Fruit fly (Drosophila melanogaster) whole organism, embryonic: ENCODE data around the gene Srg3.

ENCODE experiments used
- Aef1 ChIP-seq: fragments of 200-800 bp; sonication (Bioruptor generic); IDR thresholded peaks from 3 replicates; pipeline ENCODE4 v1.3.6; 2022; ENCODE audit warnings: missing biosample characterization, missing genetic modification characterization
- B-H1 ChIP-seq: fragments of 200-800 bp; sonication (Bioruptor generic); IDR thresholded peaks from 3 replicates; pipeline ENCODE4 v1.3.6; 2022; ENCODE audit warnings: missing biosample characterization, missing genetic modification characterization
- BEAF-32 ChIP-seq: fragments of 200-800 bp; sonication (Bioruptor generic); optimal IDR thresholded peaks from 3 replicates; lab custom pipeline; 2017; ENCODE audit warnings: missing biosample characterization, missing genetic modification characterization, mild to moderate bottlenecking, moderate library complexity, missing genetic modification reagents
- CG11093 ChIP-seq: fragments of 200-800 bp; sonication (Bioruptor generic); IDR thresholded peaks from 3 replicates; pipeline ENCODE4 v1.3.6; 2022; ENCODE audit warnings: missing biosample characterization, missing genetic modification characterization
- CG12299 ChIP-seq: fragments of 200-800 bp; sonication (Bioruptor generic); optimal IDR thresholded peaks from 2 replicates; lab custom pipeline; 2018; ENCODE audit warnings: missing biosample characterization, mild to moderate bottlenecking, missing genetic modification characterization
- CG16863 ChIP-seq: fragments of 200-800 bp; sonication (Bioruptor generic); optimal IDR thresholded peaks from 3 replicates; lab custom pipeline; 2016; ENCODE audit warnings: missing biosample characterization, missing genetic modification characterization
- CG17361 ChIP-seq: fragments of 200-800 bp; sonication (Bioruptor generic); IDR thresholded peaks from 3 replicates; pipeline ENCODE4 v1.3.6; 2022; ENCODE audit warnings: missing biosample characterization, missing genetic modification characterization
- CG17612 ChIP-seq: fragments of 200-800 bp; sonication (Bioruptor generic); IDR thresholded peaks from 2 replicates; pipeline ENCODE4 v1.3.6; 2022; ENCODE audit warnings: missing biosample characterization, missing genetic modification characterization
- CG18619 ChIP-seq: fragments of 200-800 bp; sonication (Bioruptor generic); optimal IDR thresholded peaks from 3 replicates; lab custom pipeline; 2017; ENCODE audit warnings: missing biosample characterization, mild to moderate bottlenecking, missing genetic modification characterization
- CG3065 ChIP-seq: fragments of 200-800 bp; sonication (Bioruptor generic); optimal IDR thresholded peaks from 2 replicates; lab custom pipeline; 2016; ENCODE audit warnings: missing biosample characterization, missing genetic modification characterization
- CG31441 ChIP-seq: fragments of 200-800 bp; sonication (Bioruptor generic); IDR thresholded peaks from 2 replicates; pipeline ENCODE4 v1.3.6; 2022; ENCODE audit warnings: missing biosample characterization, missing genetic modification characterization
- CG32767 ChIP-seq: fragments of 200-800 bp; sonication (Bioruptor generic); IDR thresholded peaks from 2 replicates; pipeline ENCODE4 v1.3.6; 2022; ENCODE audit warnings: missing biosample characterization, missing genetic modification characterization
- CG3281 ChIP-seq: fragments of 200-800 bp; sonication (Bioruptor generic); optimal IDR thresholded peaks from 3 replicates; lab custom pipeline; 2017; ENCODE audit warnings: missing biosample characterization, mild to moderate bottlenecking, missing genetic modification characterization
- CG4707 ChIP-seq: fragments of 200-800 bp; sonication (Bioruptor generic); optimal IDR thresholded peaks from 2 replicates; lab custom pipeline; 2018; ENCODE audit warnings: missing biosample characterization, mild to moderate bottlenecking, missing genetic modification characterization, moderate library complexity
- CG6791 ChIP-seq: fragments of 200-800 bp; sonication (Bioruptor generic); IDR thresholded peaks from 3 replicates; pipeline ENCODE4 v1.3.6; 2022; ENCODE audit warnings: missing biosample characterization, missing genetic modification characterization; ENCODE audit not compliant: partially characterized antibody
- CG6854 ChIP-seq: fragments of 200-800 bp; sonication (Bioruptor generic); optimal IDR thresholded peaks from 3 replicates; lab custom pipeline; 2017; ENCODE audit warnings: missing biosample characterization, mild to moderate bottlenecking, missing genetic modification characterization
- CG7745 ChIP-seq: fragments of 200-800 bp; sonication (Bioruptor generic); optimal IDR thresholded peaks from 2 replicates; lab custom pipeline; 2018; ENCODE audit warnings: missing biosample characterization, mild to moderate bottlenecking, missing genetic modification characterization, moderate library complexity
- CG9215 ChIP-seq: fragments of 200-800 bp; sonication (Bioruptor generic); IDR thresholded peaks from 2 replicates; pipeline ENCODE4 v1.3.6; 2022; ENCODE audit warnings: missing biosample characterization, missing genetic modification characterization
- CG9609 ChIP-seq: fragments of 200-800 bp; sonication (Bioruptor generic); optimal IDR thresholded peaks from 3 replicates; lab custom pipeline; 2016; ENCODE audit warnings: missing biosample characterization, missing genetic modification characterization
- CTCF ChIP-seq: fragments of 200-800 bp; sonication (Bioruptor generic); optimal IDR thresholded peaks from 2 replicates; lab custom pipeline; 2017; ENCODE audit warnings: missing biosample characterization, mild to moderate bottlenecking, missing genetic modification characterization, moderate library complexity
- CkIIα-i1 ChIP-seq: fragments of 200-800 bp; sonication (Bioruptor generic); IDR thresholded peaks from 2 replicates; pipeline ENCODE4 v1.3.6; 2022; ENCODE audit warnings: missing biosample characterization, missing genetic modification characterization
- Dip2 ChIP-seq: fragments of 200-800 bp; sonication (Bioruptor generic); IDR thresholded peaks from 2 replicates; pipeline ENCODE4 v1.3.6; 2022; ENCODE audit warnings: missing biosample characterization, missing genetic modification characterization
- Dip3 ChIP-seq: fragments of 200-800 bp; sonication (Bioruptor generic); optimal IDR thresholded peaks from 3 replicates; lab custom pipeline; 2016; ENCODE audit warnings: missing biosample characterization, missing genetic modification characterization
- Doc2 ChIP-seq: fragments of 200-800 bp; sonication (Bioruptor generic); IDR thresholded peaks from 2 replicates; pipeline ENCODE4 v1.3.6; 2022; ENCODE audit warnings: missing biosample characterization, missing genetic modification characterization
- Ets65A ChIP-seq: fragments of 200-800 bp; sonication (Bioruptor generic); peaks from one replicate; lab custom pipeline; 2016; ENCODE audit warnings: missing biosample characterization, missing genetic modification characterization
- Gug ChIP-seq: fragments of 200-800 bp; sonication (Bioruptor generic); IDR thresholded peaks from 4 replicates; pipeline ENCODE4 v1.3.6; 2022; ENCODE audit warnings: missing biosample characterization, missing genetic modification characterization
- Hr39 ChIP-seq: fragments of >200 bp; optimal IDR thresholded peaks from 2 replicates; lab custom pipeline; 2017
- Med ChIP-seq: fragments of 200-800 bp; sonication (Bioruptor generic); peaks from one replicate; lab custom pipeline; 2016; ENCODE audit warnings: missing biosample characterization, missing genetic modification characterization, mild to moderate bottlenecking, inconsistent platforms, moderate library complexity
- Meics ChIP-seq: fragments of 200-800 bp; sonication (Bioruptor generic); optimal IDR thresholded peaks from 2 replicates; lab custom pipeline; 2017; ENCODE audit warnings: missing biosample characterization, mild to moderate bottlenecking, missing genetic modification characterization
- Mes4 ChIP-seq: fragments of 200-800 bp; sonication (Bioruptor generic); optimal IDR thresholded peaks from 2 replicates; lab custom pipeline; 2016; ENCODE audit warnings: missing biosample characterization, missing genetic modification characterization
- NfI ChIP-seq: fragments of 200-800 bp; sonication (Bioruptor generic); optimal IDR thresholded peaks from 3 replicates; lab custom pipeline; 2018; ENCODE audit warnings: missing biosample characterization, mild to moderate bottlenecking, missing genetic modification characterization, moderate library complexity
- Sin3A ChIP-seq: fragments of >200 bp; optimal IDR thresholded peaks from 2 replicates; lab custom pipeline; 2018
- Sry-β ChIP-seq: fragments of 200-800 bp; sonication (Bioruptor generic); optimal IDR thresholded peaks from 2 replicates; lab custom pipeline; 2018; ENCODE audit warnings: missing biosample characterization, mild to moderate bottlenecking, missing genetic modification characterization, moderate library complexity
- Xbp1 ChIP-seq: fragments of 200-800 bp; sonication (Bioruptor generic); optimal IDR thresholded peaks from 3 replicates; lab custom pipeline; 2016; ENCODE audit warnings: missing biosample characterization, mild to moderate bottlenecking, missing genetic modification characterization
- amos ChIP-seq: fragments of 200-800 bp; sonication (Bioruptor generic); IDR thresholded peaks from 2 replicates; pipeline ENCODE4 v1.3.6; 2022; ENCODE audit warnings: missing biosample characterization, missing genetic modification characterization; ENCODE audit not compliant: partially characterized antibody
- aop ChIP-seq: fragments of 200-800 bp; sonication (Bioruptor generic); IDR thresholded peaks from 2 replicates; pipeline ENCODE4 v1.3.6; 2022; ENCODE audit warnings: missing biosample characterization, missing genetic modification characterization
- ato ChIP-seq: fragments of 200-800 bp; sonication (Bioruptor generic); IDR thresholded peaks from 2 replicates; pipeline ENCODE4 v1.3.6; 2022; ENCODE audit warnings: missing biosample characterization, missing genetic modification characterization; ENCODE audit not compliant: partially characterized antibody
- caup ChIP-seq: fragments of 200-800 bp; sonication (Bioruptor generic); optimal IDR thresholded peaks from 3 replicates; lab custom pipeline; 2017; ENCODE audit warnings: missing biosample characterization, mild to moderate bottlenecking, missing genetic modification characterization, moderate library complexity; ENCODE audit not compliant: severe bottlenecking
- cg ChIP-seq: fragments of 200-800 bp; sonication (Bioruptor generic); optimal IDR thresholded peaks from 3 replicates; lab custom pipeline; 2019; ENCODE audit warnings: missing biosample characterization, mild to moderate bottlenecking, missing genetic modification characterization, moderate library complexity
- corto ChIP-seq: fragments of 200-800 bp; sonication (Bioruptor generic); optimal IDR thresholded peaks from 2 replicates; lab custom pipeline; 2016; ENCODE audit warnings: missing biosample characterization, mild to moderate bottlenecking, missing genetic modification characterization, moderate library complexity
- cwo ChIP-seq: fragments of 200-800 bp; sonication (Bioruptor generic); optimal IDR thresholded peaks from 3 replicates; lab custom pipeline; 2017; ENCODE audit warnings: missing biosample characterization, missing genetic modification characterization, mild to moderate bottlenecking, moderate library complexity, missing genetic modification reagents
- danr ChIP-seq: fragments of 200-800 bp; sonication (Bioruptor generic); IDR thresholded peaks from 2 replicates; pipeline ENCODE4 v1.3.6; 2022; ENCODE audit warnings: missing biosample characterization, missing genetic modification characterization
- dysf ChIP-seq: fragments of 200-800 bp; sonication (Bioruptor generic); IDR thresholded peaks from 3 replicates; pipeline ENCODE4 v1.3.6; 2022; ENCODE audit warnings: missing biosample characterization, missing genetic modification characterization
- eyg ChIP-seq: fragments of 200-800 bp; sonication (Bioruptor generic); optimal IDR thresholded peaks from 3 replicates; lab custom pipeline; 2016; ENCODE audit warnings: missing biosample characterization, missing genetic modification characterization
- kah ChIP-seq: fragments of 200-800 bp; sonication (Bioruptor generic); optimal IDR thresholded peaks from 2 replicates; lab custom pipeline; 2018; ENCODE audit warnings: missing biosample characterization, mild to moderate bottlenecking, missing genetic modification characterization
- lmd ChIP-seq: fragments of 200-800 bp; sonication (Bioruptor generic); IDR thresholded peaks from 2 replicates; pipeline ENCODE4 v1.3.6; 2022; ENCODE audit warnings: missing biosample characterization, missing genetic modification characterization
- oc ChIP-seq: fragments of 200-800 bp; sonication (Bioruptor generic); optimal IDR thresholded peaks from 2 replicates; lab custom pipeline; 2018; ENCODE audit warnings: missing biosample characterization, mild to moderate bottlenecking, missing genetic modification characterization, moderate library complexity
- sens-2 ChIP-seq: fragments of 200-800 bp; sonication (Bioruptor generic); IDR thresholded peaks from 2 replicates; pipeline ENCODE4 v1.3.6; 2022; ENCODE audit warnings: missing biosample characterization, missing genetic modification characterization
- so ChIP-seq: fragments of 200-800 bp; sonication (Bioruptor generic); IDR thresholded peaks from 3 replicates; pipeline ENCODE4 v1.3.6; 2022; ENCODE audit warnings: missing biosample characterization, missing genetic modification characterization
- unc-4 ChIP-seq: fragments of 200-800 bp; sonication (Bioruptor generic); IDR thresholded peaks from 2 replicates; pipeline ENCODE4 v1.3.6; 2022; ENCODE audit warnings: missing biosample characterization, missing genetic modification characterization; ENCODE audit not compliant: partially characterized antibody
- wdn ChIP-seq: fragments of 200-800 bp; sonication (Bioruptor generic); IDR thresholded peaks from 2 replicates; pipeline ENCODE4 v1.3.6; 2022; ENCODE audit warnings: missing biosample characterization, missing genetic modification characterization

Srg3 gene

DNA sequence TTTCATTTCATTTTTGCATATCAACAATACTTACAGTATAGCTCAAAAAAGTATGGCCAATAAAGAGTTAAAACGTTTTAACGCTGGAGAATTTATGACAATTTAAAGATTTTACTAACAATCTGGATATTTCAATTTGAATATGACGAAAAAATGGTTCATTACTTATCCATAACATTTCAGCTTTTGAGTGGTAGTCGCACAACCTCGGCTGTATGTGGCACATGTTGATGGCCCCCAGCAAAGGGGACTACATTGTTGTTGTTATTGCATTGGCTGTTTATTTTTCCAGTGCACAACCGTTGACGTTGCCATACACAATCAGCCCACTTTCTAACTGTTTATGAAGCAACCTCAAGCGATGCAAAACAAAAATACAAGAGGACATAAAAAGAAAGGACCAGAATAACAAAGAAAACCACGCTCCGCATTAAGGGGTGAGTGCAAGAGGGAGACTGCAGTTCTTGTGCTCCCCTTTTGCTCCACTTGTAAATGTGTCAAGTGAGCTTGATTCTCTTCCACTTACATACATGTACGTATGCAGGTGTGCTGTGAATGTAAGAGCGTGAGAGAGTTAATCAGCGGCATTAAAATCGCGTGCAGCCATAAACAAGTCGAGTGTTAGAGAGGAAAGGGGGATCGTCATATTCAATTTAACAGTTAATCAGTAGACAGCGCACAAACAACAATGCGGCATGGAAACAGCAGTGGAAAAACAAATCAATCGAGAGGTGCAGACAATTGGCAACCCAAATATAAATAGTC lies 22.8 kb upstream of the Srg3 start (continued):
- TF ChIP-seq kah (no peak), CG4707 (GFP tag; lab: Kevin White, UChicago) (no peak), NfI (GFP tag; lab: Kevin White, UChicago) (peak; percentile 51), Sin3A (lab: Kevin White, UChicago) (no peak), Doc2 (GFP tag; lab: Robert Waterston, UW) (no peak), CG16863 (peak; percentile 7), CG17612 (GFP tag; lab: Robert Waterston, UW) (no peak), cwo (GFP tag; lab: Kevin White, UChicago) (no peak), BEAF-32 (GFP tag; lab: Kevin White, UChicago) (no peak), wdn (GFP tag; lab: Robert Waterston, UW) (no peak; the same call in 1 of the 2 replicates), Mes4 (GFP tag; lab: Kevin White, UChicago) (no peak), CG31441 (GFP tag; lab: Robert Waterston, UW) (peak; percentile 55), aop (GFP tag; lab: Robert Waterston, UW) (no peak), CG6854 (GFP tag; lab: Kevin White, UChicago) (no peak), Med (peak; percentile 81), danr (no peak), CG9215 (no peak), CTCF (GFP tag; lab: Kevin White, UChicago) (peak; percentile 9), lmd (GFP tag; lab: Robert Waterston, UW) (peak; percentile 41; the same call in 1 of the 2 replicates), so (GFP tag; lab: Robert Waterston, UW) (peak; percentile 68; the same call in 1 of the 3 replicates), CG12299 (tag; lab: Kevin White, UChicago) (no peak), Aef1 (GFP tag; lab: Robert Waterston, UW) (no peak), Xbp1 (GFP tag; lab: Kevin White, UChicago) (peak; percentile 54), Dip3 (no peak), caup (peak; percentile 17), eyg (GFP tag; lab: Kevin White, UChicago) (no peak), oc (tag; lab: Kevin White, UChicago) (peak; percentile 8), dysf (GFP tag; lab: Robert Waterston, UW) (no peak; the same call in 2 of the 3 replicates), unc-4 (GFP tag; lab: Robert Waterston, UW) (no peak), CG3065 (no peak), CkIIα-i1 (GFP tag; lab: Robert Waterston, UW) (no peak), cg (GFP tag; lab: Kevin White, UChicago) (no peak), CG3281 (GFP tag; lab: Kevin White, UChicago) (peak; percentile 25), Sry-β (GFP tag; lab: Kevin White, UChicago) (no peak), ato (GFP tag; lab: Robert Waterston, UW) (no peak), CG17361 (0 out of 3 replicates have a peak, but pooled peaks have one; percentile 26), B-H1 (no peak), CG18619 (GFP tag; lab: Kevin White, UChicago) (peak; percentile 23), amos (GFP tag; lab: Robert Waterston, UW) (no peak), CG32767 (GFP tag; lab: Robert Waterston, UW) (no peak), CG11093 (GFP tag; lab: Robert Waterston, UW) (no peak), Hr39 (no peak), Dip2 (GFP tag; lab: Robert Waterston, UW) (no peak), CG9609 (GFP tag; lab: Kevin White, UChicago) (no peak), Ets65A (GFP tag; lab: Kevin White, UChicago) (no peak), CG6791 (GFP tag; lab: Robert Waterston, UW) (no peak), corto (peak; percentile 82), Gug (GFP tag; lab: Robert Waterston, UW) (no peak), Meics (GFP tag; lab: Kevin White, UChicago) (peak; percentile 30), sens-2 (GFP tag; lab: Robert Waterston, UW) (no peak), CG7745 (tag; lab: Kevin White, UChicago) (no peak)
